Worm (Caenorhabditis elegans) whole organism, L3 larva: ENCODE measurements around the gene F59A2.5.
"Not testable (repeated sequence)": the region's sequence is repeated elsewhere in the genome, so short reads cannot be mapped to it uniquely, and the experiment has no call there.

Experiments used
- R02D3.7 ChIP-seq: fragments of 150-350 bp; optimal IDR thresholded peaks from 2 replicates; lab custom pipeline; 2014; ENCODE audit warnings: missing biosample characterization, missing genetic modification characterization
- aly-2 ChIP-seq: fragments of 150-350 bp; optimal IDR thresholded peaks from 2 replicates; lab custom pipeline; 2014; ENCODE audit warnings: missing biosample characterization, missing genetic modification characterization
- daf-12 ChIP-seq: fragments of 150-350 bp; optimal IDR thresholded peaks from 2 replicates; lab custom pipeline; 2014; ENCODE audit warnings: missing biosample characterization, missing genetic modification reagents, missing genetic modification characterization
- egl-5 ChIP-seq: fragments of 150-350 bp; optimal IDR thresholded peaks from 2 replicates; lab custom pipeline; 2017; ENCODE audit warnings: missing biosample characterization, missing genetic modification reagents, missing genetic modification characterization, inconsistent platforms
- elt-1 ChIP-seq: fragments of 150-350 bp; optimal IDR thresholded peaks from 2 replicates; lab custom pipeline; 2014; ENCODE audit warnings: missing biosample characterization, missing genetic modification characterization
- eor-1 ChIP-seq, 2 experiments: fragments of 150-350 bp; optimal IDR thresholded peaks; 2 replicates each; lab custom pipeline; 2014 to 2018; ENCODE audit warnings: missing biosample characterization in 2 of 2, missing genetic modification characterization in 2 of 2
- fkh-10 ChIP-seq: sonication (generic microtip); optimal IDR thresholded peaks from 2 replicates; lab custom pipeline; 2017; ENCODE audit warnings: missing biosample characterization, missing genetic modification reagents, missing genetic modification characterization
- lin-15B ChIP-seq: fragments of 150-350 bp; optimal IDR thresholded peaks from 2 replicates; lab custom pipeline; 2014; ENCODE audit warnings: missing biosample characterization, missing genetic modification characterization
- lin-39 ChIP-seq: fragments of 150-350 bp; optimal IDR thresholded peaks from 2 replicates; lab custom pipeline; 2018; ENCODE audit warnings: missing biosample characterization, missing genetic modification reagents, missing genetic modification characterization
- mdl-1 ChIP-seq: fragments of 150-350 bp; optimal IDR thresholded peaks from 2 replicates; lab custom pipeline; 2014; ENCODE audit warnings: missing biosample characterization, missing genetic modification characterization
- nfya-1 ChIP-seq: sonication (generic microtip); optimal IDR thresholded peaks from 2 replicates; lab custom pipeline; 2017; ENCODE audit warnings: missing genetic modification characterization, mild to moderate bottlenecking, missing compliant biosample characterization, antibody characterized with exemption, moderate library complexity; ENCODE audit not compliant: insufficient read depth
- nhr-25 ChIP-seq: sonication (generic microtip); optimal IDR thresholded peaks from 2 replicates; lab custom pipeline; 2017; ENCODE audit warnings: missing biosample characterization, missing genetic modification characterization
- nhr-28 ChIP-seq: fragments of 150-350 bp; optimal IDR thresholded peaks from 2 replicates; lab custom pipeline; 2014; ENCODE audit warnings: missing biosample characterization, missing genetic modification characterization
- nhr-43 ChIP-seq: sonication (generic microtip); optimal IDR thresholded peaks from 2 replicates; lab custom pipeline; 2016; ENCODE audit warnings: mild to moderate bottlenecking, missing genetic modification characterization, missing compliant biosample characterization; ENCODE audit not compliant: poor library complexity, severe bottlenecking
- nhr-67 ChIP-seq: fragments of 150-350 bp; optimal IDR thresholded peaks from 2 replicates; lab custom pipeline; 2014; ENCODE audit warnings: missing biosample characterization, missing genetic modification characterization
- pha-4 ChIP-seq: fragments of 150-350 bp; optimal IDR thresholded peaks from 2 replicates; lab custom pipeline; 2014; ENCODE audit warnings: missing biosample characterization, missing genetic modification reagents, missing genetic modification characterization
- unc-62 ChIP-seq: fragments of 150-350 bp; sonication (generic microtip); optimal IDR thresholded peaks from 4 replicates; lab custom pipeline; 2014; ENCODE audit warnings: missing biosample characterization, missing genetic modification reagents, missing genetic modification characterization
- zag-1 ChIP-seq: fragments of 150-350 bp; optimal IDR thresholded peaks from 2 replicates; lab custom pipeline; 2014; ENCODE audit warnings: missing biosample characterization, missing genetic modification characterization
- ztf-11 ChIP-seq: fragments of 150-350 bp; optimal IDR thresholded peaks from 2 replicates; lab custom pipeline; 2014; ENCODE audit warnings: missing biosample characterization, missing genetic modification characterization

F59A2.5 gene

DNA sequence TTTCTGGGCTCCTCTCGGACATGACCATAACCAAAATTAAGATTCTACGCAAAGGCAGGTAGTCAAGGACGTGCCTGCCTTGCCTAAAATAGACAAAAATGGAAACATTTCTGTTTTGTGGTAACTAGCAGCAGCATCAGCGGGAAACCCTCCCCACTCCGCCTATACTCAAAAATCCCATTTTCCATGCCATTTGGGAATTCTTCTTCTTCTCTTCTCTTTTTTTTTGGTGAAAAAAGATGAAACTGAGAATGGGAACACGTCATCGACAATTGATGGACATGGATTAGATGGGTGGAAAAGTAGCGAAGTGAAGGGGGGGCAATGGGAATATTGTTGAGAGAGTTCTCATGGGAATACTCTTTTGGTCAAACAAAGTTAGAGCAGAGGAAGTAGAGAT is 32.5 kb downstream of the F59A2.5 start:
- TF ChIP-seq lin-39 (tag; lab: Kevin White, UChicago) = peak; percentile 86
- TF ChIP-seq elt-1 (tag; lab: Kevin White, UChicago) = peak; percentile 20
- peak; percentile 36 for TF ChIP-seq nfya-1 (tag; lab: Kevin White, UChicago)
- no peak for TF ChIP-seq aly-2 (tag; lab: Kevin White, UChicago)
- peak; percentile 86 for TF ChIP-seq egl-5 (tag; lab: Kevin White, UChicago)
- TF ChIP-seq, all 47 proteins: peak for 4

DNA sequence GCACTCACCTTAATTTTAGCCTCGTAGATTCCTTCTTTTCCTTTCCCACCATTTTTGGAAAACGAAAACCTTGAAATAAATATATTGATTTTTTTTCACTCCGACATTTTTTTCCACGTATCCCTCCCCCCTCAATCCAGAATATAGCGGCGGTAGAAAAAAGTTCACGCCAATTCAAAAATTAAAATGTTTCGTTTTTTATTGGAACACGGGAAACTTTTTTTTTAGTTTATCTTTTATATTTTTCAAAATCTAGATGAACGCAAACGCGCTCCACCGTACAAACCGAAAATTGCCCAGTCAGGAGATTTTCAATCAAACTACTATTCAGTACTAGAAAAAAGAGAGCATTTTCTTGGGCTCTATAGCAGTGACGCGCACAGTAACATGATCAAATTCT is 39.5 kb downstream of the F59A2.5 start, which contains the start of gene spe-41:
Gene spe-41, minus strand, starts transcription at position 72 of the 400 bp plus-strand sequence.
- no peak for TF ChIP-seq fkh-10 (GFP tag; lab: Kevin White, UChicago)
- no peak for TF ChIP-seq nhr-43 (tag; lab: Kevin White, UChicago)
- TF ChIP-seq mdl-1 (tag; lab: Kevin White, UChicago) = no peak
- no peak for TF ChIP-seq unc-62
- TF ChIP-seq daf-12 = no peak
- TF ChIP-seq nhr-28 = no peak
- TF ChIP-seq nhr-67 (tag; lab: Kevin White, UChicago) = no peak

DNA sequence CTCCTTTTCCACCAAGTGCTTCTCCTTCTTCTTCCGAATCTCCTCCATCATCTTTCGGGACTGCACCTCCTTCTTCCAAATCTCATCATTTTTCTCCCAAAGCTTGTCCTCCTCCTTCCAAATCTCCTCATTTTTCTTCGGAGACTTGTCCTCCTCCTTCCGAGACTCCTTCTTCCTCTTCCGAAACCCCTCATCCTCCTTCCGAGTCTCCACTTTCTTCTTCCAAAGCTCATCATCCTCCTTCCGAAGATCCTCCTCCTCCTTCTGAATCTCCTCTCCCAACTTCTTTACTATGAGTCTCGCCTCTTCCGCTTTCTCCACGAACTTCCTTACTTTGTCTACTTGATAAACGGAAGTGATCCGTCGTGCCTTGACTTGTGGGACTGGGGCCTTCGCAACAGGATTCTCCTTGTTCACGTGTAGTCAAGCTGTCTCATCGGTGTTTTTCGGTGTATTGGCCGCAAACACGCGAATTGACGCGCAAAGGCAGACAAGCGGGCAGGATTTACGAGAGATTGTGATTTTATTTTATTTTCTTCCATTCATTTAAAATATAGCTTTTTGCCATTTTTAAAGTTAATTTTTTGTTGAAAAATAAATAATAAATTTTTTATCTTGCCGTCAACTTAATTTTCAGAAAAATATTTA is 48.0 kb downstream of the F59A2.5 start, which contains the start of the genes K01A11.3 and C34C12.12:
Gene K01A11.3, minus strand, starts transcription at position 51 of the 648 bp plus-strand sequence.
Gene C34C12.12, plus strand, starts transcription at position 632 of the 648 bp plus-strand sequence.
- TF ChIP-seq lin-15B (tag; lab: Kevin White, UChicago) (peak; percentile 5), ztf-11 (tag; lab: Kevin White, UChicago) (no peak)
- TF ChIP-seq, all 47 proteins: peak for 1

ce11 chrIII:3453486-3453885 is 48.8 kb downstream of the F59A2.5 start, which contains the start of gene C34C12.2:
TSS of gene C34C12.2 (plus strand) at chrIII:3453786.
- not testable (repeated sequence) for TF ChIP-seq R02D3.7; aly-2 (tag; lab: Kevin White, UChicago); nhr-25

DNA sequence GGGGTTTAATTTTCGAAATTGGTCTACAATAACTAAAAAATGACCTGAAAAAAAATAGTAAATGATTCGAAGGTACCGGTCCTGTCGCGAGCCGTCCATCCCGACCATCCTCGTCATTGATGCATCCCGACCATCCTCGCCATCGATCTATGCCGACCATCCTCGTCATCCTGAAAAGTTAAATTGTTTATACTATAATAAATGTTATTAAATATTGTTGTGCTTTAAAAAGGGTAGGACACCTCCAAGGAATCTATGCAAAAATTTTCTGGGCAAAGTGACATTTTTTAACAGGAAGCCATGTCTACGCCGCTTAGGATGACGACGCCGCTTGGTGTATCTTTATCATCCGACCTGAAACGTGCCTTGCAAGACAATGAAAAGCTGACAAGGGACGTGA is 49.4 kb downstream of the F59A2.5 start, which contains the start of gene C34C12.1:
Gene C34C12.1, plus strand, starts transcription at position 301 of the 400 bp plus-strand sequence.
- not testable (repeated sequence) for TF ChIP-seq eor-1 (tag; optimal IDR thresholded peaks at IDR 0.05; lab: Kevin White, UChicago); pha-4 (tag; lab: Kevin White, UChicago); zag-1 (tag; lab: Kevin White, UChicago)
